Fruit fly (Drosophila melanogaster): ENCODE data around the gene sim.

The sim gene

dm6 chr3R:13032975-13033445 is 24.5 kb upstream of the sim start:
- TF ChIP-seq noc (tag; optimal IDR thresholded peaks at IDR 0.05): peak; percentile 64

dm6 chr3R:13033670-13034069 is 23.9 kb upstream of the sim start:
- TF ChIP-seq noc (tag; optimal IDR thresholded peaks at IDR 0.05): no peak

- no peak for TF ChIP-seq noc (tag; optimal IDR thresholded peaks at IDR 0.05)
Observed at dm6 chr3R:13036064-13036463, 21.5 kb upstream of the sim start.

dm6 chr3R:13038075-13038474 is 19.5 kb upstream of the sim start, which contains the start of gene CG11668:
Gene CG11668 (plus strand): TSS chr3R:13038375.
- no peak for TF ChIP-seq noc (tag; optimal IDR thresholded peaks at IDR 0.05)

dm6 chr3R:13039037-13039583 is 18.4 kb upstream of the sim start:
- TF ChIP-seq noc (tag; optimal IDR thresholded peaks at IDR 0.05): no peak

dm6 chr3R:13041750-13042149 is 15.8 kb upstream of the sim start, which contains the start of gene CG11670:
Gene CG11670 (plus strand): TSS chr3R:13042050.
- TF ChIP-seq noc (tag; optimal IDR thresholded peaks at IDR 0.05): no peak

dm6 chr3R:13042258-13043032 is 15.1 kb upstream of the sim start, which contains the start of gene snk:
Gene snk (minus strand): TSS chr3R:13042770.
- TF ChIP-seq noc (tag; optimal IDR thresholded peaks at IDR 0.05): no peak

- no peak for TF ChIP-seq noc (tag; optimal IDR thresholded peaks at IDR 0.05)
Observed at dm6 chr3R:13043857-13044256, 13.7 kb upstream of the sim start, which contains the start of gene CG45122. Gene CG45122 (plus strand): TSS chr3R:13044157.

dm6 chr3R:13044459-13044858 is 13.1 kb upstream of the sim start, which contains the start of gene Hsc70-2:
Gene Hsc70-2 (plus strand): TSS chr3R:13044759.
- TF ChIP-seq noc (tag; optimal IDR thresholded peaks at IDR 0.05): no peak

dm6 chr3R:13047431-13047830 is 10.1 kb upstream of the sim start, which contains the start of gene CG31157:
Gene CG31157 (plus strand): TSS chr3R:13047731.
- no peak for TF ChIP-seq noc (tag; optimal IDR thresholded peaks at IDR 0.05)

dm6 chr3R:13051298-13051723 is 6.2 kb upstream of the sim start, which contains the start of gene CG7966:
Gene CG7966 (minus strand): TSS chr3R:13051453.
- TF ChIP-seq noc (tag; optimal IDR thresholded peaks at IDR 0.05): peak; percentile 59

- TF ChIP-seq noc (tag; optimal IDR thresholded peaks at IDR 0.05): no peak
Observed at dm6 chr3R:13051942-13052693, 5.4 kb upstream of the sim start, which contains the start of gene pic. Gene pic (plus strand): TSS chr3R:13052245.

dm6 chr3R:13056553-13056952 is 1.0 kb upstream of the sim start:
- TF ChIP-seq noc (tag; optimal IDR thresholded peaks at IDR 0.05): no peak

- no peak for TF ChIP-seq noc (tag; optimal IDR thresholded peaks at IDR 0.05)
Observed at dm6 chr3R:13063746-13064592, 6.4 kb downstream of the sim start.

dm6 chr3R:13065180-13065757 is 7.7 kb downstream of the sim start:
- TF ChIP-seq noc (tag; optimal IDR thresholded peaks at IDR 0.05): no peak
